Worm (Caenorhabditis elegans) whole organism, L4 larva: Measurements from ENCODE around the gene C12D8.21.

Experiments
- aha-1 ChIP-seq: fragments of 150-350 bp; peaks from one replicate; lab custom pipeline; 2014; ENCODE audit warnings: missing biosample characterization, missing genetic modification characterization
- ama-1 ChIP-seq: fragments of 150-350 bp; optimal IDR thresholded peaks from 2 replicates; lab custom pipeline; 2014; ENCODE audit warnings: inconsistent platforms, mixed read lengths
- ces-1 ChIP-seq: fragments of 150-350 bp; sonication (generic microtip); optimal IDR thresholded peaks from 4 replicates; lab custom pipeline; 2014; ENCODE audit warnings: missing biosample characterization, missing genetic modification reagents, missing genetic modification characterization
- daf-12 ChIP-seq: fragments of 150-350 bp; optimal IDR thresholded peaks from 2 replicates; lab custom pipeline; 2014; ENCODE audit warnings: missing biosample characterization, missing genetic modification reagents, missing genetic modification characterization
- hmg-1.1 ChIP-seq: fragments of 200-800 bp; sonication (Bioruptor generic); IDR thresholded peaks from 2 replicates; pipeline ENCODE4 v1.3.6; 2022; ENCODE audit warnings: missing genetic modification reagents, missing genetic modification characterization, missing compliant biosample characterization
- lim-7 ChIP-seq: fragments of 200-800 bp; sonication (Bioruptor generic); IDR thresholded peaks from 2 replicates; pipeline ENCODE4 v1.3.6; 2022; ENCODE audit warnings: missing genetic modification characterization, missing compliant biosample characterization
- madf-9 ChIP-seq: fragments of 200-800 bp; sonication (Bioruptor generic); conservative IDR thresholded peaks from 2 replicates; pipeline ENCODE4 v1.3.6; 2022; ENCODE audit warnings: missing genetic modification reagents, missing genetic modification characterization, missing compliant biosample characterization
- mdl-1 ChIP-seq, 2 experiments: fragments of 150-350 bp in 1 of 2; sonication (generic microtip) in 1 of 2; optimal IDR thresholded peaks; 2 replicates each; lab custom pipeline; 2014 to 2017; ENCODE audit warnings: missing biosample characterization in 2 of 2, missing genetic modification characterization in 2 of 2
- nhr-237 ChIP-seq: sonication (generic microtip); optimal IDR thresholded peaks from 2 replicates; lab custom pipeline; 2017; ENCODE audit warnings: missing biosample characterization, missing genetic modification characterization
- nhr-28 ChIP-seq: fragments of 150-350 bp; optimal IDR thresholded peaks from 2 replicates; lab custom pipeline; 2014; ENCODE audit warnings: missing biosample characterization, missing genetic modification characterization
- vab-7 ChIP-seq: fragments of 200-800 bp; sonication (Bioruptor generic); IDR thresholded peaks from 2 replicates; pipeline ENCODE4 v1.3.6; 2022; ENCODE audit warnings: missing genetic modification reagents, missing genetic modification characterization, missing compliant biosample characterization
- zag-1 ChIP-seq: fragments of 150-350 bp; optimal IDR thresholded peaks from 2 replicates; lab custom pipeline; 2014; ENCODE audit warnings: missing biosample characterization, missing genetic modification characterization
- ztf-11 ChIP-seq: fragments of 150-350 bp; optimal IDR thresholded peaks from 2 replicates; lab custom pipeline; 2014; ENCODE audit warnings: missing biosample characterization, missing genetic modification characterization

ce11 chrV:10206502-10206901 is 34.5 kb downstream of the C12D8.21 start, which contains the start of gene rpc-25:
- no peak for TF ChIP-seq lim-7
- no peak for TF ChIP-seq zag-1 (tag; lab: Kevin White, UChicago)
- TF ChIP-seq aha-1 = no peak
- no peak for TF ChIP-seq nhr-28 (tag; lab: Kevin White, UChicago)
- no peak for TF ChIP-seq nhr-237
- TF ChIP-seq madf-9 = no peak
- no peak for TF ChIP-seq mdl-1 (tag; optimal IDR thresholded peaks at IDR 0.05; lab: Kevin White, UChicago)
- no peak for TF ChIP-seq daf-12 (tag; lab: Kevin White, UChicago)
- TF ChIP-seq ces-1 (GFP tag; lab: Kevin White, UChicago) = no peak
- TF ChIP-seq hmg-1.1 (GFP tag; lab: Robert Waterston, UW) = no peak
- no peak for TF ChIP-seq vab-7 (GFP tag; lab: Robert Waterston, UW)
- TF ChIP-seq ztf-11 (tag; lab: Kevin White, UChicago) = no peak
- TF ChIP-seq ama-1 (lab: Kevin White, UChicago) = no peak
